Worm (Caenorhabditis elegans): ENCODE results near the gene herd-1.

ce11 chrIII:12537239-12537845 lies 41.0 kb downstream of the herd-1 start:
- no peak for TF ChIP-seq tag-97 (GFP tag; IDR thresholded peaks at IDR 0.05)
- no peak for TF ChIP-seq ama-1 (optimal IDR thresholded peaks at IDR 0.05)

Data from whole organism, L4 larva.